Worm (Caenorhabditis elegans): ENCODE results near the gene exos-8.

The exos-8 gene

DNA sequence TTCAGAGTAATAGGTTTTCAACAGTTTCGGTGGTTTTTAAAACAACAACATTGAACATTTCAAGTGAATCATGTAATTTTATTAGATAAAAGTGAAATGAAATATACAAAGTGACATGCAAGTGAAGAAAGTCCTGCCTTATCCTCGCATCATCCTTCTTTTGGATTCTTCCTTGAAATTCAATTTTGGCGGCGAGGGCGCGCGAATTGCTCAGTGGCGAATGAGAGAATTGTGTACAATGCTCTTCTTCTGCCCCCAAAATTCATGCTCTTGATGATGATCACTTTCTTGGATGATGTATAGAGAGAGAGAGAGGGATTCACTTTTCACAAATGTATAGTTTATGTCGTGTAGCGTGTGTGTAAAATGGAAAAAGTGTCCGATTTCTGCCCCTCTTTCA is 31.8 kb upstream of the exos-8 start:
- no peak for TF ChIP-seq ztf-4 (tag; optimal IDR thresholded peaks at IDR 0.05)
- peak; percentile 74 for TF ChIP-seq ama-1 (optimal IDR thresholded peaks at IDR 0.05)
- TF ChIP-seq skn-1 (tag; optimal IDR thresholded peaks at IDR 0.05): no peak
- TF ChIP-seq nhr-23 (tag; optimal IDR thresholded peaks at IDR 0.05): peak; percentile 3
- no peak for TF ChIP-seq pqm-1 (tag; optimal IDR thresholded peaks at IDR 0.05)
- peak; percentile 26 for TF ChIP-seq nhr-43 (tag; optimal IDR thresholded peaks at IDR 0.05; ENCODE audit: poor library complexity, severe bottlenecking)
- no peak for TF ChIP-seq jun-1 (tag; optimal IDR thresholded peaks at IDR 0.05)
- peak; percentile 86 for TF ChIP-seq fkh-10 (GFP tag; optimal IDR thresholded peaks at IDR 0.05)
- TF ChIP-seq pha-4 (tag; optimal IDR thresholded peaks at IDR 0.05): no peak
- TF ChIP-seq nhr-28 (tag; optimal IDR thresholded peaks at IDR 0.05): no peak
- no peak for TF ChIP-seq ceh-28 (tag; optimal IDR thresholded peaks at IDR 0.05)
- no peak for TF ChIP-seq unc-62 (GFP tag; optimal IDR thresholded peaks at IDR 0.05)
- TF ChIP-seq nhr-12 (tag; optimal IDR thresholded peaks at IDR 0.05): no peak
- no peak for TF ChIP-seq lin-15B (tag; optimal IDR thresholded peaks at IDR 0.05)

DNA sequence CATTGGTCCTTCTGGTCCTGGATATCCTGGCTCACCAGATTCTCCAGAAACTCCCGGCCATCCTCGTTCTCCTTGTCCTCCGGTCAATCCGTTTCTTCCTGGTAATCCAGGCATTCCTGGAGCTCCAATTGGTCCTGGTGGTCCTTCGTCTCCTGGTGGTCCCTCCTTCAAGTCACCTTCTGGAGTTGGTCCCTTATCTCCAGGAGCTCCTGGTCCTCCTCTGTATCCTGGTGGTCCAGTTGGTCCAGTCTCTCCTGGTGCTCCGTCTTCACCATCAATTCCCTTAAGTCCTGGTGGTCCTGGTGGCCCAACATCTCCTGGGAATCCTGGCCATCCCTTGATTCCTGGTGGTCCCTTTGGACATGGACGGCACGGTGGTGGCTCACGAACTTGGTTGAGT is 30.9 kb upstream of the exos-8 start:
- TF ChIP-seq lin-15B (tag; optimal IDR thresholded peaks at IDR 0.05) (no peak), mml-1 (tag; optimal IDR thresholded peaks at IDR 0.05) (no peak), nhr-43 (tag; optimal IDR thresholded peaks at IDR 0.05; ENCODE audit: poor library complexity, severe bottlenecking) (no peak), nhr-25 (tag; optimal IDR thresholded peaks at IDR 0.05) (no peak), nhr-12 (tag; optimal IDR thresholded peaks at IDR 0.05) (no peak), lsy-12 (tag; optimal IDR thresholded peaks at IDR 0.05) (no peak), elt-3 (tag; optimal IDR thresholded peaks at IDR 0.05) (no peak), ceh-28 (tag; optimal IDR thresholded peaks at IDR 0.05) (no peak), mdl-1 (tag; optimal IDR thresholded peaks at IDR 0.05) (no peak), nfya-1 (tag; optimal IDR thresholded peaks at IDR 0.05; ENCODE audit: insufficient read depth) (no peak), egl-27 (tag; optimal IDR thresholded peaks at IDR 0.05) (no peak), ceh-16 (tag; optimal IDR thresholded peaks at IDR 0.05) (no peak), snpc-4 (tag; optimal IDR thresholded peaks at IDR 0.05) (no peak), nhr-11 (tag; optimal IDR thresholded peaks at IDR 0.05) (no peak), pqm-1 (tag; optimal IDR thresholded peaks at IDR 0.05) (no peak)

DNA sequence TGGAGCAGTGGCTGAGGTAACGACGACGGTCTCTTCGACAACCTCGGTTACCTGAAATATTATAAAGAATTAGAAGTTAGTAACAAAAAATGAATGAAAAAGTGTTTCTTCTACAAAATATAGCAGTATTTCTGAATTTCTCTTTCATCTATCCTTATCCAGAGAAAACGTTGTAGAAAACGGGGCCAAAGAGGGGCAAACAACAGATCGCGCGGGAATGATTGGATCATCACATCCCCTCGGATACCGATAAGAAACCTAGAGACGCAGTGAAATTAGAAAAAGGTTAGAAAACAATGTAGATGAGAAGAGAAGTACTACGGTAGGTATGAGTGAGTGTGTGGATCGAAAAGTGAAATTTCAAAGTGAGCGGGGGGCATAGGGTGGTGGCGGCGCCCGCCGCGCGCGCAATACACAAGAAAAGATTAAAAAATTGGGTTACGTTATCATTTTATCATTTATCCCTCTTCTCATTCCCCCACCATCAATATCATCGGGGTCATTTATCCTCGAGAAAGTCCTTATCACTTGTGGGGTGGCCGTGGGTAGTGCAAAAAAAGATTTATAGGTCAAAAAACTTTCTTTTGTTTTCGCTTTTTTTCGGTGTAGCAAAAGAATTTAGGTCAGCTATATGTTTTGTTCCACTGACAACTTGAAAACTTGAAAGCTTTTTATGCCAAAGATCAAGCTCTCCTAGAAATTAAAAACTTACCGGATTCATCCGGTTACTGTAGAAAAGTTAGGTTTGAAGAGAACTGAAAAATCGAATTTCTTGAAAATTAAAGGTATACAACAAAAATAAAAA is 29.1 kb upstream of the exos-8 start, which contains the start of the genes dpy-10 and T14B4.19:
TSS of gene dpy-10 (minus strand) at position 51 of the 805 bp plus-strand sequence.
TSS of gene T14B4.19 (minus strand) at position 755 of the 805 bp plus-strand sequence.
- no peak for TF ChIP-seq ceh-9 (tag; optimal IDR thresholded peaks at IDR 0.05)
- no peak for TF ChIP-seq nhr-77 (tag; optimal IDR thresholded peaks at IDR 0.05)
- peak; percentile 75 for TF ChIP-seq nhr-43 (tag; optimal IDR thresholded peaks at IDR 0.05; ENCODE audit: poor library complexity, severe bottlenecking)
- TF ChIP-seq nhr-76 (tag; optimal IDR thresholded peaks at IDR 0.05): no peak
- TF ChIP-seq zag-1 (tag; optimal IDR thresholded peaks at IDR 0.05): no peak
- TF ChIP-seq elt-3 (tag; optimal IDR thresholded peaks at IDR 0.05): peak in 2 of 3 experiments; percentile 18 to 85
- TF ChIP-seq nhr-23 (tag; optimal IDR thresholded peaks at IDR 0.05): peak; percentile 96
- TF ChIP-seq sea-2 (GFP tag; optimal IDR thresholded peaks at IDR 0.05): no peak
- no peak for TF ChIP-seq skn-1 (tag; optimal IDR thresholded peaks at IDR 0.05)
- no peak for TF ChIP-seq nhr-28 (tag; optimal IDR thresholded peaks at IDR 0.05)
- TF ChIP-seq lsy-12 (tag; optimal IDR thresholded peaks at IDR 0.05): peak; percentile 6
- TF ChIP-seq ztf-4 (tag; optimal IDR thresholded peaks at IDR 0.05): no peak
- no peak for TF ChIP-seq nhr-12 (tag; optimal IDR thresholded peaks at IDR 0.05)
- TF ChIP-seq mml-1 (tag; optimal IDR thresholded peaks at IDR 0.05): no peak
- no peak for TF ChIP-seq egl-5 (tag; optimal IDR thresholded peaks at IDR 0.05)
- TF ChIP-seq pqm-1 (tag; optimal IDR thresholded peaks at IDR 0.05): no peak
- no peak for TF ChIP-seq jun-1 (tag; optimal IDR thresholded peaks at IDR 0.05)
- no peak for TF ChIP-seq mdl-1 (tag; optimal IDR thresholded peaks at IDR 0.05)
- TF ChIP-seq lin-15B (tag; optimal IDR thresholded peaks at IDR 0.05): no peak

DNA sequence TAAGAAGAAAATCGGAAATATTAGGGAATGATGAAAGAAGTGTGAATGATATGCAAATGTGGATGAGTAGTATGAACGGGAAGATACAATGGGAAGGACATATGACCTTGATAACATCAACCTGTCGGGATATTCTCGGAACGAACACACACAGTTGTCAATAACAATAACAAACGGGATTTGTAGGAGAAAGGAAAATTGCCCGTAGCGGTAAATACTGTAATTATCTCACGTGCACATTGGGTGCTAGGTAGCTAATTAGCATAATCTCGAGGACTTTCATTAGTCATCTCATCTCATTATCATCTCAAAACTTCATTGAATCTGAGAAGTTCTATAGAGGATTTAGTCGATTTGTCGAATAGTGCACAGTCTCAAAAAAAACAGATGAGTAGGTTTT is 28.5 kb upstream of the exos-8 start:
- TF ChIP-seq nhr-77 (tag; optimal IDR thresholded peaks at IDR 0.05) (no peak), ceh-28 (tag; optimal IDR thresholded peaks at IDR 0.05) (no peak), R02D3.7 (tag; optimal IDR thresholded peaks at IDR 0.05) (no peak), nhr-25 (tag; optimal IDR thresholded peaks at IDR 0.05) (no peak), elt-2 (tag; optimal IDR thresholded peaks at IDR 0.05) (no peak), zag-1 (tag; optimal IDR thresholded peaks at IDR 0.05) (no peak), ztf-11 (tag; optimal IDR thresholded peaks at IDR 0.05) (no peak), mdl-1 (tag; optimal IDR thresholded peaks at IDR 0.05) (no peak), nhr-11 (tag; optimal IDR thresholded peaks at IDR 0.05) (no peak), nhr-67 (tag; optimal IDR thresholded peaks at IDR 0.05) (no peak), ztf-4 (tag; optimal IDR thresholded peaks at IDR 0.05) (no peak), fos-1 (tag; optimal IDR thresholded peaks at IDR 0.05) (no peak), nhr-237 (tag; optimal IDR thresholded peaks at IDR 0.05) (no peak), fkh-2 (tag; optimal IDR thresholded peaks at IDR 0.05) (no peak), nhr-43 (tag; optimal IDR thresholded peaks at IDR 0.05; ENCODE audit: poor library complexity, severe bottlenecking) (no peak), nhr-76 (tag; optimal IDR thresholded peaks at IDR 0.05) (no peak), ama-1 (optimal IDR thresholded peaks at IDR 0.05) (no peak), sea-2 (GFP tag; optimal IDR thresholded peaks at IDR 0.05) (no peak)
